Fruit fly (Drosophila melanogaster): Measurements from ENCODE around the gene sofe.

DNA sequence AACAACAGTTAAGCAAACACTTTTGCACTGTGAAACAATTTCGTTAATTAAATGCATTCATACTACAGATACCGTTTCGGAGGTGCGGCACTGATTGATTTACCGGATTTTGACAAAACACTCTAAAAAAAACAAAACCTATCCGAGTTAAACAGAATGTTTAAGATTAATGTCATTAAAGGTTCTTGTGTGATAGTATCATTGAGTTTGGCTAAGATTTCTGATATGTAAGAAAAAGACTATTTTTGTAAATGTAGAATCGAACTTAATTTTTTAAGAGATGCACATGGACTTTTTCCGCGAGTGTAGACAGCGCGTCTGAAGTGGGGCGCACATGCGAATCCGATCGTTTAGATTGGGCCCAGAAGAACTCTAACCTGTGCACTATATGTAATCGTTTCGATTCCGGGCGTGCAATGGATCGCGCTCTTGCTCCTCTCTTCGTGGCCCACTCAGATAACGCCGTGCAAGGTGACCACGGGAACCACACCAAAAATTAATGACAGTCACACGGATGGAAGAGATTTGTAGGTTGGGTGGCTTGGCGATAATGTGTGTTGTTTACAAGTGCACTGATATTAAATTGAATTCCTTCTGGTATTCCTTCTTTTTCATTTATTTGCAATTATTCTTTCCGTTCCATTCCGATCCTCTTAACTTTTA is 32.9 kb upstream of the sofe start:
- TF ChIP-seq cic (GFP tag; optimal IDR thresholded peaks at IDR 0.05) (no peak), kay (GFP tag; ENCODE audit: borderline replicate concordance) (no peak), Hr96 (GFP tag; optimal IDR thresholded peaks at IDR 0.05) (no peak)

Measured in whole organism, adult.